Worm (Caenorhabditis elegans) whole organism, L2 larva: ENCODE data around the gene fbxc-54.
A peak's percentile ranks its signal among the peaks of the same experiment; 100 is the strongest.

Experiments
- C34F6.9 ChIP-seq: fragments of 150-350 bp; optimal IDR thresholded peaks from 2 replicates; lab custom pipeline; 2014; ENCODE audit warnings: missing biosample characterization, missing genetic modification characterization
- Y55F3AM.14 ChIP-seq: fragments of 200-800 bp; sonication (Bioruptor generic); optimal IDR thresholded peaks from 2 replicates; lab custom pipeline; 2018; ENCODE audit warnings: mild to moderate bottlenecking, missing genetic modification characterization, missing compliant biosample characterization
- ZK546.5 ChIP-seq: sonication (generic microtip); optimal IDR thresholded peaks from 2 replicates; lab custom pipeline; 2017; ENCODE audit warnings: missing biosample characterization, missing genetic modification characterization
- alr-1 ChIP-seq: fragments of 150-350 bp; optimal IDR thresholded peaks from 2 replicates; lab custom pipeline; 2014; ENCODE audit warnings: missing biosample characterization, missing genetic modification characterization
- aly-2 ChIP-seq: fragments of 150-350 bp; optimal IDR thresholded peaks from 2 replicates; lab custom pipeline; 2014; ENCODE audit warnings: missing biosample characterization, missing genetic modification characterization
- ceh-82 ChIP-seq: fragments of 150-350 bp; optimal IDR thresholded peaks from 2 replicates; lab custom pipeline; 2014; ENCODE audit warnings: missing biosample characterization, missing genetic modification characterization
- crh-2 ChIP-seq: sonication (generic microtip); optimal IDR thresholded peaks from 2 replicates; lab custom pipeline; 2017; ENCODE audit warnings: missing biosample characterization, missing genetic modification characterization
- egl-27 ChIP-seq: sonication (generic microtip); optimal IDR thresholded peaks from 3 replicates; lab custom pipeline; 2017; ENCODE audit warnings: missing biosample characterization, missing genetic modification reagents, missing genetic modification characterization
- elt-1 ChIP-seq: fragments of 150-350 bp; optimal IDR thresholded peaks from 2 replicates; lab custom pipeline; 2014; ENCODE audit warnings: missing biosample characterization, missing genetic modification characterization
- elt-3 ChIP-seq: sonication (generic microtip); optimal IDR thresholded peaks from 2 replicates; lab custom pipeline; 2017; ENCODE audit warnings: missing biosample characterization, missing genetic modification characterization
- fos-1 ChIP-seq: fragments of 150-350 bp; optimal IDR thresholded peaks from 2 replicates; lab custom pipeline; 2014; ENCODE audit warnings: missing biosample characterization, missing genetic modification characterization
- gmeb-1 ChIP-seq: fragments of 150-350 bp; optimal IDR thresholded peaks from 2 replicates; lab custom pipeline; 2014; ENCODE audit warnings: missing biosample characterization, missing genetic modification characterization
- lin-11 ChIP-seq: fragments of 150-350 bp; sonication (generic microtip); optimal IDR thresholded peaks from 2 replicates; lab custom pipeline; 2014; ENCODE audit warnings: missing biosample characterization, missing genetic modification characterization, inconsistent platforms, mixed read lengths
- lin-13 ChIP-seq: fragments of 150-350 bp; optimal IDR thresholded peaks from 2 replicates; lab custom pipeline; 2014; ENCODE audit warnings: missing biosample characterization, missing genetic modification reagents, missing genetic modification characterization
- lin-39 ChIP-seq: fragments of 150-350 bp; optimal IDR thresholded peaks from 2 replicates; lab custom pipeline; 2014; ENCODE audit warnings: missing biosample characterization, missing genetic modification reagents, missing genetic modification characterization
- lsy-2 ChIP-seq, 2 experiments: fragments of 150-350 bp in 1 of 2; sonication (generic microtip) in 1 of 2; optimal IDR thresholded peaks; 2 replicates each; lab custom pipeline; 2014 to 2017; ENCODE audit warnings: missing biosample characterization in 2 of 2, missing genetic modification characterization in 2 of 2
- mab-5 ChIP-seq: fragments of 150-350 bp; optimal IDR thresholded peaks from 2 replicates; lab custom pipeline; 2014; ENCODE audit warnings: missing biosample characterization, missing genetic modification characterization
- nhr-11 ChIP-seq: fragments of 150-350 bp; optimal IDR thresholded peaks from 2 replicates; lab custom pipeline; 2014; ENCODE audit warnings: missing biosample characterization, missing genetic modification characterization
- nhr-12 ChIP-seq: fragments of 150-350 bp; optimal IDR thresholded peaks from 2 replicates; lab custom pipeline; 2014; ENCODE audit warnings: missing biosample characterization, missing genetic modification characterization
- nhr-129 ChIP-seq: fragments of 150-350 bp; optimal IDR thresholded peaks from 2 replicates; lab custom pipeline; 2014; ENCODE audit warnings: missing biosample characterization, missing genetic modification characterization
- nhr-21 ChIP-seq: fragments of 150-350 bp; optimal IDR thresholded peaks from 2 replicates; lab custom pipeline; 2014; ENCODE audit warnings: missing biosample characterization, missing genetic modification characterization
- nhr-237 ChIP-seq: fragments of 150-350 bp; optimal IDR thresholded peaks from 2 replicates; lab custom pipeline; 2014; ENCODE audit warnings: missing biosample characterization, missing genetic modification characterization
- nhr-25 ChIP-seq: fragments of 150-350 bp; sonication (generic microtip); optimal IDR thresholded peaks from 3 replicates; lab custom pipeline; 2014; ENCODE audit warnings: missing biosample characterization, missing genetic modification characterization
- nhr-6 ChIP-seq: fragments of 150-350 bp; optimal IDR thresholded peaks from 2 replicates; lab custom pipeline; 2014; ENCODE audit warnings: missing biosample characterization, missing genetic modification characterization
- nhr-77 ChIP-seq: fragments of 150-350 bp; optimal IDR thresholded peaks from 2 replicates; lab custom pipeline; 2014; ENCODE audit warnings: missing biosample characterization, missing genetic modification characterization
- sem-4 ChIP-seq: fragments of 150-350 bp; optimal IDR thresholded peaks from 2 replicates; lab custom pipeline; 2014; ENCODE audit warnings: missing biosample characterization, missing genetic modification reagents, missing genetic modification characterization
- skn-1 ChIP-seq: sonication (generic microtip); optimal IDR thresholded peaks from 2 replicates; lab custom pipeline; 2017; ENCODE audit warnings: missing biosample characterization, missing genetic modification characterization
- sma-3 ChIP-seq: sonication (generic microtip); optimal IDR thresholded peaks from 2 replicates; lab custom pipeline; 2016; ENCODE audit warnings: missing genetic modification reagents, missing genetic modification characterization, missing compliant biosample characterization
- sma-9 ChIP-seq, 2 experiments: fragments of 150-350 bp in 1 of 2; sonication (generic microtip) in 1 of 2; optimal IDR thresholded peaks; 2 replicates each; lab custom pipeline; 2014 to 2016; ENCODE audit warnings: missing genetic modification characterization in 2 of 2, mild to moderate bottlenecking in 1 of 2, missing biosample characterization in 1 of 2, missing compliant biosample characterization in 1 of 2, missing genetic modification reagents in 1 of 2, moderate library complexity in 1 of 2
- unc-39 ChIP-seq: fragments of 150-350 bp; optimal IDR thresholded peaks from 2 replicates; lab custom pipeline; 2014; ENCODE audit warnings: missing biosample characterization, missing genetic modification characterization
- unc-55 ChIP-seq: fragments of 150-350 bp; sonication (generic microtip); optimal IDR thresholded peaks from 3 replicates; lab custom pipeline; 2014; ENCODE audit warnings: missing biosample characterization, missing genetic modification reagents, missing genetic modification characterization
- unc-62 ChIP-seq: fragments of 150-350 bp; optimal IDR thresholded peaks from 2 replicates; lab custom pipeline; 2014; ENCODE audit warnings: missing biosample characterization, missing genetic modification reagents, missing genetic modification characterization

The fbxc-54 gene

DNA sequence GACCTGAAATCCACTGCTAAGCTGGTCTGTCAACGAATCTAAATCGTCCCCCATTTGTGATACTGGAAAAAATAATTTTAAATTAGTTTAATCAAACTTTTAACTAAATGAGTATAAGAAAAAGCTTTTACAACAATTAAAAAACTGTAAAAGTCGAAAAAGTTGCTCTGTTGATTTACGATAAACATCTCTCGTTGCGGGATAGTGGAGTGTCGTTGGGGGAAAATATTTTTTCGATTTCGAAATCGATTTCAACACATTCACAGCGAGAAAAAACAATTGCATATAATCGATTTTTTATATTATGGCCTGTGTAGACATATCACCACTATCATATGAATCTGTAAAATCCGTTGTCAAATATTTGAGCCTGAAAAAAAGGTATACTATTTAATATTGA is at the start of gene fbxc-54, which contains the start of gene F23F1.5:
Gene fbxc-54, plus strand, starts transcription at position 199 of the 400 bp plus-strand sequence.
Gene F23F1.5, minus strand, starts transcription at position 64 of the 400 bp plus-strand sequence.
- TF ChIP-seq unc-55 (peak; percentile 80), lsy-2 (tag; optimal IDR thresholded peaks at IDR 0.05; lab: Kevin White, UChicago) (peak in 1 of 2 experiments; percentile 54), sem-4 (tag; lab: Kevin White, UChicago) (no peak), ZK546.5 (tag; lab: Kevin White, UChicago) (no peak), C34F6.9 (tag; lab: Kevin White, UChicago) (peak; percentile 49), nhr-25 (no peak), nhr-6 (tag; lab: Kevin White, UChicago) (peak; percentile 88), nhr-12 (tag; lab: Kevin White, UChicago) (no peak), nhr-11 (tag; lab: Kevin White, UChicago) (no peak), nhr-129 (tag; lab: Kevin White, UChicago) (peak; percentile 19), crh-2 (tag; lab: Kevin White, UChicago) (peak; percentile 15), sma-9 (GFP tag; optimal IDR thresholded peaks at IDR 0.05; lab: Kevin White, UChicago) (no peak), sma-9 (tag; optimal IDR thresholded peaks at IDR 0.05; lab: Kevin White, UChicago) (no peak)

DNA sequence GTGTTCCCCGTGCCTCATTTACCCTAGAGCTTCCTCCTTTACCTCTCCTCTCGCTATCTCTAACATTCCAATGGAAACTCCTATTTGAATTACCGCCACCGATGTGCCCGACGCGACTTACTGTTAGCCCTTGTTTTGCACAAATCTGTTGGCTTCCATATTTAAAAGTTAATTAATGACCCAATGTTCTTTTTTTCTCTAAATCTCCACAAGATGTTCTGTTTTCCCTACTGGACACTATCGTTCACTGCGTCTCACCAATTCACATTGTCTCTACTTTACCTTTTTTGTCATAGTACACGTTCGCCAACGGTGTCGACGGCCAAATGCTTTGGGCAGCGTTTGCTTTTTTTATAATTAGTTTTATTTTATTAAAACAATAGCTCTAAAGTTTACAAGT is 30.9 kb upstream of the fbxc-54 start:
- no peak for TF ChIP-seq lin-13 (GFP tag; lab: Kevin White, UChicago)
- TF ChIP-seq C34F6.9 (tag; lab: Kevin White, UChicago) = no peak
- TF ChIP-seq lin-11 = no peak
- peak; percentile 89 for TF ChIP-seq nhr-6 (tag; lab: Kevin White, UChicago)
- TF ChIP-seq nhr-77 (tag; lab: Kevin White, UChicago) = no peak
- no peak for TF ChIP-seq ceh-82 (tag; lab: Kevin White, UChicago)
- no peak for TF ChIP-seq ZK546.5 (tag; lab: Kevin White, UChicago)
- no peak for TF ChIP-seq egl-27
- TF ChIP-seq lsy-2 (tag; optimal IDR thresholded peaks at IDR 0.05; lab: Kevin White, UChicago) = no peak
- TF ChIP-seq sma-9 (GFP tag; optimal IDR thresholded peaks at IDR 0.05; lab: Kevin White, UChicago) = no peak
- TF ChIP-seq sma-9 (tag; optimal IDR thresholded peaks at IDR 0.05; lab: Kevin White, UChicago) = no peak
- peak; percentile 13 for TF ChIP-seq nhr-25
- TF ChIP-seq, all 48 proteins: peak for 2

DNA sequence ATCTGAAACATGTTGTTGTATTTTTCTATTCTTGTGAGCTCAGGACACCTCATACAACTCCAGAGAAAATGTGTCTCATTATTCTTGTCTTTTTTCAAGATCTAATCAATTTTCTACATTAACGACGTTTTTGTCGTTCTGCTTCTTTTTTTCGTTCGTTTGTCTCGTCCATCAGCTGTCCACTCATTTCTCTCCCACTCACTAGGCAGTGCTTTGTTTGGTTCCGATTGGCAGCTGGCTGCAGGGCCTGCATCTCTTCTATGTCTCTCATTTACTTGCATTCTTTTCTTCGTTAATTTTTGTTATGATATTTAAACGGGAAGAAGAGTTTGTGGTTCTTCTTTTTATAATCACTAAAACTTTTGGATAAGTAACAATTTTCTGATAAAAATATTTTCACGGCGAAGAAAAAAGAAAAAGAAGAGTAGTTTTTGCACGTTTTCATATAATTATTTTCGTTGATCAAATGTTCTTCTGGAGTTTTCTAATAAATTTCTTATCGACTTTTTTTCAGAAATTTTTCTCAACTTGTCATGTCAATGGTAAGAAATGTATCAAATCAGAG is 30.1 kb upstream of the fbxc-54 start, which contains the start of gene 2L52.1:
Gene 2L52.1, plus strand, starts transcription at position 515 of the 565 bp plus-strand sequence.
- TF ChIP-seq unc-55 = peak; percentile 43
- no peak for TF ChIP-seq C34F6.9 (tag; lab: Kevin White, UChicago)
- peak; percentile 95 for TF ChIP-seq nhr-6 (tag; lab: Kevin White, UChicago)
- no peak for TF ChIP-seq nhr-77 (tag; lab: Kevin White, UChicago)
- TF ChIP-seq nhr-237 (tag; lab: Kevin White, UChicago) = no peak

DNA sequence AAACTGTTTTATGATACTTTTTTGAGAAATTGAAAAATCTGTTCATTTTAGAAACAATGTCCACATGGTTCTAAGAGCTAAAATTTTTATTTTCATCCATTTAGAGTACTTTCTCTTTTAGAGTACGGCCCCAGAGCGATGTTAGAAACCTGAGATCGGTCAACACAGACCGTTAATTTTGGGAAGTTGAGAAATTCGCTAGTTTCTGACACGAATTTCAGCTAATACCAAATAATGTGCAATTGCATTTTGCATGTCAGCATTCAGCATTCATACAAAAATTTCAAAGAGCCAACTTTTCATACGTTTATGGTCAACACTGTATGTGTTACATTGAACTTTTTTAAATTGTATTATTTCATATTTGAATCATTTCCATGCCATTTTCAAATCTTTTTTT is 26.7 kb upstream of the fbxc-54 start:
- TF ChIP-seq nhr-12 (tag; lab: Kevin White, UChicago) (no peak), elt-1 (no peak)

DNA sequence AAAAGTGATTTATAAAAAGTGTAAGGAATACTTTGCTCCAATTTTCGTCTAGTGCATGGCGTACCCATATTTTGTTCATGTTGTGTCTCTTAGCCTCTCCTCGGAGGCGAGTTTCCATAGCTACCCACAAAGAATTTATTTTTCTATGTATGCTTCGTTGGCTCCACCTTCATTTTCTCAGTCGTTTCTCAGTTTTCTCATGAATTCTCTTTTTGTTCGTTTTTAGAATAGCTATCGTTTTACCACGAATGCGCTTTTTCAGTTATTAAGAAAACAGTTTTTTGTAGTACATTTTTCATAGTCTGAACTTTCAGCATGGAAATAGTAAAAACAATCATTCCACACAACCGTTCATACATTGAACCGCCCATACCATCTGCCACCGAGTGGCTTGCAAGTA is 25.2 kb upstream of the fbxc-54 start, which contains the start of gene osta-1:
Gene osta-1, plus strand, starts transcription at position 309 of the 400 bp plus-strand sequence.
- TF ChIP-seq lin-39 (tag; lab: Kevin White, UChicago) = no peak
- peak; percentile 87 for TF ChIP-seq nhr-6 (tag; lab: Kevin White, UChicago)

DNA sequence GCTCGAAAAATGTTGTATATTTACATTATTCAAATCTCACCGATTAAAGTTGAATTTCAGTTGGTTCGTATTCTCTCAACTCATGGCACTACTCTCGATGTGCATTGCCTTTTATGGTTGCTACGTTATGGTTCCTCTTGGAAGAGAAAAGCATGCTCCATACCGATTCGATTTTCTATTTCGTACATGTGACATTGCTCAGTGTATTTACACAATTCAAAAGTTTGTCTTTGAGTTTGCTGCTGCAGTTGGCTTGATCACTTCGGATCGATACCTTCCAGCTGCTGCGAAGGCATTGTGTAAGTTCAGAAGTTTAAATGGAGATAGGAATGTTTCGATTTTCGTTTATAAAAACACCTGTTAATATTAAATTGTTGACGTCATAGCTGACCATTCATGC is 23.3 kb upstream of the fbxc-54 start:
- TF ChIP-seq unc-62 = no peak
- no peak for TF ChIP-seq Y55F3AM.14 (GFP tag; lab: Kevin White, UChicago)
- no peak for TF ChIP-seq unc-39 (tag; lab: Kevin White, UChicago)
- peak; percentile 88 for TF ChIP-seq nhr-6 (tag; lab: Kevin White, UChicago)
- TF ChIP-seq nhr-25 = no peak
- no peak for TF ChIP-seq aly-2 (tag; lab: Kevin White, UChicago)
- TF ChIP-seq lin-11 = no peak

DNA sequence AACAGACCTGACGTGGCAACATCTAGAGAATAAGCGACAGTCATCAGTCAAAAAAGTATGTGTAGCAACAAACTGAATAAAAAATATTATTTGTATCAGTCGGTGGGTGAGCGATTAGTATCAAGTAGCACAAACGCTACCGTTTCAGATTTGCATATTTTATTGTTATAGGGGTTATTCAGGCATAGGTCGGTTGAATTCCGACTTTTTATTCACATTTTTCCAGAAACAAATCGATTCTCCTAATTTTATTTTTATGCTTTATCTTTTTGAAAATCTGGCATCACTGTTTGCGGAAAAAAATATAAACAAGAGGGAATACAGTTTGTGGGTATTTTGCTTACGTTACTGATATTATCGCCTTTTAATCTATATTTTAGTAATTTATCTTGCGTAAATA is 19.7 kb upstream of the fbxc-54 start, which contains the start of gene best-4:
Gene best-4, minus strand, starts transcription at position 101 of the 400 bp plus-strand sequence.
- TF ChIP-seq fos-1 (tag; lab: Kevin White, UChicago) = no peak
- no peak for TF ChIP-seq nhr-12 (tag; lab: Kevin White, UChicago)
- TF ChIP-seq elt-3 = no peak
- TF ChIP-seq mab-5 = no peak
- no peak for TF ChIP-seq sma-3 (GFP tag; lab: Kevin White, UChicago)
- TF ChIP-seq nhr-129 (tag; lab: Kevin White, UChicago) = no peak
- no peak for TF ChIP-seq lin-39 (tag; lab: Kevin White, UChicago)
- TF ChIP-seq gmeb-1 = no peak
- no peak for TF ChIP-seq nhr-25
- no peak for TF ChIP-seq skn-1 (tag; lab: Kevin White, UChicago)
- no peak for TF ChIP-seq lin-13 (GFP tag; lab: Kevin White, UChicago)
- no peak for TF ChIP-seq nhr-237 (tag; lab: Kevin White, UChicago)
- no peak for TF ChIP-seq alr-1 (tag; lab: Kevin White, UChicago)
- TF ChIP-seq nhr-21 (tag; lab: Kevin White, UChicago) = no peak
- TF ChIP-seq nhr-11 (tag; lab: Kevin White, UChicago) = no peak
- TF ChIP-seq, all 48 proteins: peak for 0
